Worm (Caenorhabditis elegans) whole organism, dauer: Measurements from ENCODE around the gene T28F12.1.
A peak's percentile ranks its signal among the peaks of the same experiment; 100 is the strongest.
"Not testable (repeated sequence)": the region's sequence is repeated elsewhere in the genome, so short reads cannot be mapped to it uniquely, and the experiment has no call there.

Experiments used
- unc-62 ChIP-seq: sonication (generic microtip); optimal IDR thresholded peaks from 2 replicates; lab custom pipeline; 2017; ENCODE audit warnings: missing biosample characterization, missing genetic modification reagents, missing genetic modification characterization

Gene T28F12.1

ce11 chrV:4512733-4513132, at the start of gene T28F12.1:
Gene T28F12.1, plus strand, starts transcription at chrV:4513033.
- TF ChIP-seq unc-62 (GFP tag; lab: Kevin White, UChicago) = no peak

ce11 chrV:4471065-4471464, 41.8 kb upstream of the T28F12.1 start, which contains the start of gene T08H10.3:
Gene T08H10.3, plus strand, starts transcription at chrV:4471365.
- no peak for TF ChIP-seq unc-62 (GFP tag; lab: Kevin White, UChicago)

ce11 chrV:4474543-4474942, 38.3 kb upstream of the T28F12.1 start, which contains the start of gene str-35:
Gene str-35, plus strand, starts transcription at chrV:4474843.
- not testable (repeated sequence) for TF ChIP-seq unc-62 (GFP tag; lab: Kevin White, UChicago)

ce11 chrV:4481823-4482222, 31.0 kb upstream of the T28F12.1 start:
- no peak for TF ChIP-seq unc-62 (GFP tag; lab: Kevin White, UChicago)

ce11 chrV:4483049-4483507, 29.8 kb upstream of the T28F12.1 start, which contains the start of gene exc-15:
Gene exc-15, plus strand, starts transcription at chrV:4483459.
- TF ChIP-seq unc-62 (GFP tag; lab: Kevin White, UChicago) = no peak

- no peak for TF ChIP-seq unc-62 (GFP tag; lab: Kevin White, UChicago)
Measured at ce11 chrV:4486626-4487025, 26.2 kb upstream of the T28F12.1 start.

- TF ChIP-seq unc-62 (GFP tag; lab: Kevin White, UChicago) = no peak
Measured at ce11 chrV:4487888-4488287, 24.9 kb upstream of the T28F12.1 start.

- TF ChIP-seq unc-62 (GFP tag; lab: Kevin White, UChicago) = no peak
Measured at ce11 chrV:4488989-4489388, 23.8 kb upstream of the T28F12.1 start.

- TF ChIP-seq unc-62 (GFP tag; lab: Kevin White, UChicago) = no peak
Measured at ce11 chrV:4489893-4490292, 22.9 kb upstream of the T28F12.1 start.

ce11 chrV:4491273-4492094, 21.3 kb upstream of the T28F12.1 start:
- no peak for TF ChIP-seq unc-62 (GFP tag; lab: Kevin White, UChicago)

ce11 chrV:4495114-4495819, 17.6 kb upstream of the T28F12.1 start:
- no peak for TF ChIP-seq unc-62 (GFP tag; lab: Kevin White, UChicago)

- TF ChIP-seq unc-62 (GFP tag; lab: Kevin White, UChicago) = no peak
Measured at ce11 chrV:4496104-4496586, 16.7 kb upstream of the T28F12.1 start.

ce11 chrV:4497161-4497560, 15.7 kb upstream of the T28F12.1 start, which contains the start of gene unc-62:
Gene unc-62, plus strand, starts transcription at chrV:4497461.
- TF ChIP-seq unc-62 (GFP tag; lab: Kevin White, UChicago) = no peak

- TF ChIP-seq unc-62 (GFP tag; lab: Kevin White, UChicago) = peak; percentile 67
Measured at ce11 chrV:4499156-4499808, 13.6 kb upstream of the T28F12.1 start.

ce11 chrV:4500709-4501108, 12.1 kb upstream of the T28F12.1 start:
- TF ChIP-seq unc-62 (GFP tag; lab: Kevin White, UChicago) = no peak
